Fruit fly (Drosophila melanogaster): ENCODE data around the gene sgg.
A peak's percentile ranks its signal among the peaks of the same experiment; 100 is the strongest.

sgg gene

DNA sequence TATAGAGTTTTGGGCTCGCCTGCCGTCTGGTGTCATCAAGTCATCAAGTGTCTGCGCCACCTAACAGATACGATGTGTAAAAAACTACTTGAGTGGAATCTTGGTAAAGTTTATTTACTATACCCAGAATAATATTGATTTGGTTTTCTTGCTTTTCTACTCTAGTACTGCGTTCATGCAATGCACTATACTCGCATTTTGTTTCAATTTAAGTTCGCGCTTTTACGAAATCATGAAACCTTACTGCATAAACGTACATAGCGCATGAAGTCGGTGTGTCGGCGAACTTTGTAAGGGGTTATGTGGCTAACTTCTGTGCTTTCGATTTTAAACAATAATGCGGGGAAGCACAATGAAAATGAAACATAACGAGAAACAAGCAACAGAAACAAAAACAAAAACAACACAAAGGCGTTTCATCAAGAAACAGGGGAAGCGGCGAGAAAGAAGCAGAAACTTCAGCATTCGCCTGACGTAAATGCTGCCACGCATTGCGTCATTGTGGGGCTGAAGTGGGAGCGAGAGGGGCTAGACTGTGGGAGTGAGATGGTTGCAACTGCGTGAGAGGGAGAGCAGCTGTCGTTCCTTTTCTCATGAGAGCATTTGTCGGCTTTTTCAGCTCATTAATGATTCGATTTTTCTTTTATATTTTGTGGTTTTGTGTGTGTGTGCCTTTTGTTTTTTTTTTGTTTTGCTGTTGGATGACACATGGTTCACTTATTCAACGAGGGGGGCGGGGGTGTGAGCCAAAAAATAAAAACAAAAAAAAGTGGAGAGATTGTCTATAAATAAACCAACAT is 18.6 kb downstream of the sgg start (continued):
- no peak for TF ChIP-seq chm (GFP tag; IDR thresholded peaks at IDR 0.05)
- no peak for TF ChIP-seq CG33557 (GFP tag; optimal IDR thresholded peaks at IDR 0.05)
- TF ChIP-seq CG12769 (tag; optimal IDR thresholded peaks at IDR 0.05): peak; percentile 55
- peak; percentile 57; the same call in 1 of the 3 replicates for TF ChIP-seq CG2199 (GFP tag; IDR thresholded peaks at IDR 0.05)
- no peak for TF ChIP-seq lbe (GFP tag; optimal IDR thresholded peaks at IDR 0.05)
- TF ChIP-seq CG17568 (GFP tag; optimal IDR thresholded peaks at IDR 0.05): no peak
- TF ChIP-seq CG16813 (GFP tag; IDR thresholded peaks at IDR 0.05; ENCODE audit: partially characterized antibody): no peak
- peak; percentile 33; the same call in 1 of the 2 replicates for TF ChIP-seq bbx (GFP tag; IDR thresholded peaks at IDR 0.05; ENCODE audit: partially characterized antibody)
- TF ChIP-seq chinmo (GFP tag; IDR thresholded peaks at IDR 0.05; ENCODE audit: partially characterized antibody): peak; percentile 93; the same call in 3 of the 4 replicates
- 0 out of 2 replicates have a peak, but pooled peaks have one; percentile 17 for TF ChIP-seq CG32772 (GFP tag; IDR thresholded peaks at IDR 0.05)
- no peak for TF ChIP-seq tx (GFP tag; optimal IDR thresholded peaks at IDR 0.05)
- no peak for TF ChIP-seq ro (GFP tag; IDR thresholded peaks at IDR 0.05)
- no peak for TF ChIP-seq lola (GFP tag; optimal IDR thresholded peaks at IDR 0.05)
- no peak; the same call in 1 of the 2 replicates for TF ChIP-seq seq (GFP tag; IDR thresholded peaks at IDR 0.05)
- no peak for TF ChIP-seq gt (GFP tag; IDR thresholded peaks at IDR 0.05)
- 0 out of 3 replicates have a peak, but pooled peaks have one; percentile 13 for TF ChIP-seq CG17361 (GFP tag; IDR thresholded peaks at IDR 0.05)
- TF ChIP-seq stwl (tag; optimal IDR thresholded peaks at IDR 0.05): no peak
- no peak for TF ChIP-seq fu2 (GFP tag; optimal IDR thresholded peaks at IDR 0.05)
- TF ChIP-seq HmgZ (tag; optimal IDR thresholded peaks at IDR 0.05): no peak
- TF ChIP-seq PHDP (tag; optimal IDR thresholded peaks at IDR 0.05): no peak
- no peak for TF ChIP-seq cas (GFP tag; IDR thresholded peaks at IDR 0.05)
- no peak for TF ChIP-seq Aef1 (GFP tag; IDR thresholded peaks at IDR 0.05)
- TF ChIP-seq CG3838 (GFP tag; optimal IDR thresholded peaks at IDR 0.05): peak; percentile 74
- TF ChIP-seq org-1 (GFP tag; optimal IDR thresholded peaks at IDR 0.05): no peak
- TF ChIP-seq Pdp1 (GFP tag; optimal IDR thresholded peaks at IDR 0.05): peak in 1 of 2 experiments; percentile 100
- peak; percentile 61 for TF ChIP-seq crc (GFP tag; optimal IDR thresholded peaks at IDR 0.05)
- no peak for TF ChIP-seq kah (GFP tag; optimal IDR thresholded peaks at IDR 0.05)
- peak in 1 of 2 experiments; percentile 46 for TF ChIP-seq Hr78 (GFP tag; optimal IDR thresholded peaks at IDR 0.05)
- TF ChIP-seq CkIIα-i1 (GFP tag; IDR thresholded peaks at IDR 0.05): no peak
- TF ChIP-seq Abd-B (GFP tag; optimal IDR thresholded peaks at IDR 0.05): no peak
- no peak for TF ChIP-seq MBD-R2 (GFP tag; IDR thresholded peaks at IDR 0.05)
- TF ChIP-seq nerfin-1 (tag; optimal IDR thresholded peaks at IDR 0.05): no peak
- TF ChIP-seq CG7357 (GFP tag; IDR thresholded peaks at IDR 0.05): no peak
- TF ChIP-seq tup (GFP tag; optimal IDR thresholded peaks at IDR 0.05): no peak
- TF ChIP-seq CG11093 (GFP tag; IDR thresholded peaks at IDR 0.05): no peak
- no peak for TF ChIP-seq Antp (GFP tag; optimal IDR thresholded peaks at IDR 0.05)
- TF ChIP-seq CG10543 (GFP tag; optimal IDR thresholded peaks at IDR 0.05): peak; percentile 16
- TF ChIP-seq esg (GFP tag; conservative IDR thresholded peaks at IDR 0.05): no peak
- no peak for TF ChIP-seq H15 (GFP tag; IDR thresholded peaks at IDR 0.05)
- TF ChIP-seq CG30403 (GFP tag; optimal IDR thresholded peaks at IDR 0.05): no peak
- TF ChIP-seq CG5953 (GFP tag; IDR thresholded peaks at IDR 0.05): no peak
- no peak for TF ChIP-seq Dad (GFP tag; optimal IDR thresholded peaks at IDR 0.05)
- peak; percentile 41; the same call in 1 of the 2 replicates for TF ChIP-seq CG13287 (GFP tag; IDR thresholded peaks at IDR 0.05; ENCODE audit: partially characterized antibody)
- no peak for TF ChIP-seq phol (tag; optimal IDR thresholded peaks at IDR 0.05)
- no peak for TF ChIP-seq YL-1 (GFP tag; optimal IDR thresholded peaks at IDR 0.05)
- TF ChIP-seq NK7.1 (GFP tag; optimal IDR thresholded peaks at IDR 0.05): no peak
- no peak for TF ChIP-seq hb (GFP tag; IDR thresholded peaks at IDR 0.05; ENCODE audit: partially characterized antibody)
- no peak for TF ChIP-seq Ssrp (tag; optimal IDR thresholded peaks at IDR 0.05)

Data from whole organism, embryonic.